Worm (Caenorhabditis elegans) whole organism, L4/young adult: Measurements from ENCODE around the gene clec-182.

Experiments used
- W03F9.2 ChIP-seq: fragments of 150-350 bp; optimal IDR thresholded peaks from 2 replicates; lab custom pipeline; 2014; ENCODE audit warnings: missing biosample characterization, missing genetic modification characterization
- him-1 ChIP-seq: sonication (generic microtip); optimal IDR thresholded peaks from 2 replicates; lab custom pipeline; 2016; ENCODE audit warnings: missing genotype, missing genetic modification reagents, missing genetic modification characterization, missing compliant biosample characterization

DNA sequence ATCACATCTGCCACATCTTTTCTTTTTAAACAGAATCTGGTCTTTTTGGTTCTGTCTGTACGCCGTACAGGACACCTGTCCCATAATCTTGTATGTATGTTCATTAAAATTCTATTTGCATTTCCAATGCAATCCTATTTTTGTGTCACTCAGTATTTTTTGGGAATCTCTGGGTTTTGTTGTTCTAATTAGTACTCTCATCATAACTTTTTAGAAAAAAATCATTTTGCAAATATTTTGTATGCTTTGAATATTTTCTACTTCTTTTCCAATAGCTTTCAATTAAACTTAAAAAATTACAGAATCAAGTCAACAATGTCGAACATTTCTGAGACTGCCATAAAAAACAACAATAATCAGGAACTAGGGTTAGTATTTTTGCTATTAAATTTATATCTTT is 21.9 kb upstream of the clec-182 start, which contains the start of gene T28C6.3:
- TF ChIP-seq him-1 (tag; lab: Kevin White, UChicago): no peak
- TF ChIP-seq W03F9.2 (tag; lab: Kevin White, UChicago): no peak
